Worm (Caenorhabditis elegans): ENCODE data around the gene C27D6.11.

The C27D6.11 gene

ce11 chrII:5201922-5202562, 41.0 kb upstream of the C27D6.11 start (continued):
- TF ChIP-seq rec-8 (tag; optimal IDR thresholded peaks at IDR 0.05) (no peak), lin-35 (GFP tag; optimal IDR thresholded peaks at IDR 0.05) (no peak), cebp-2 (GFP tag; IDR thresholded peaks at IDR 0.05) (no peak), tbx-9 (tag; optimal IDR thresholded peaks at IDR 0.05; ENCODE audit: borderline replicate concordance) (no peak), nhr-179 (tag; optimal IDR thresholded peaks at IDR 0.05) (no peak), T26A5.8 (tag; optimal IDR thresholded peaks at IDR 0.05) (no peak), sea-2 (GFP tag; IDR thresholded peaks at IDR 0.05) (no peak), nhr-90 (tag; optimal IDR thresholded peaks at IDR 0.05) (peak; percentile 57), F10E7.11 (tag; optimal IDR thresholded peaks at IDR 0.05) (no peak), xnd-1 (tag; optimal IDR thresholded peaks at IDR 0.05) (no peak), ceh-79 (tag; optimal IDR thresholded peaks at IDR 0.05) (no peak), snpc-4 (GFP tag; optimal IDR thresholded peaks at IDR 0.05) (no peak), snpc-4 (tag; optimal IDR thresholded peaks at IDR 0.05) (peak in 1 of 4 experiments; percentile 23), hsf-1 (GFP tag; IDR thresholded peaks at IDR 0.05) (no peak), hlh-26 (GFP tag; conservative IDR thresholded peaks at IDR 0.05) (no peak), nfya-2 (GFP tag; IDR thresholded peaks at IDR 0.05) (no peak), ztf-3 (GFP tag; optimal IDR thresholded peaks at IDR 0.05) (no peak), ZK185.1 (tag; optimal IDR thresholded peaks at IDR 0.05; ENCODE audit: poor library complexity, severe bottlenecking) (no peak), F52B5.7 (tag; optimal IDR thresholded peaks at IDR 0.05) (no peak), somi-1 (GFP tag; optimal IDR thresholded peaks at IDR 0.05) (no peak), Y95B8A.8 (GFP tag; IDR thresholded peaks at IDR 0.05) (no peak), attf-5 (GFP tag; optimal IDR thresholded peaks at IDR 0.05) (no peak), B0261.1 (tag; optimal IDR thresholded peaks at IDR 0.05) (no peak), B0035.1 (tag; optimal IDR thresholded peaks at IDR 0.05) (no peak), Y67H2A.10 (GFP tag; conservative IDR thresholded peaks at IDR 0.05) (no peak), pbrm-1 (GFP tag; IDR thresholded peaks at IDR 0.05) (no peak), F57A8.1 (GFP tag; optimal IDR thresholded peaks at IDR 0.05) (no peak), lag-1 (GFP tag; IDR thresholded peaks at IDR 0.05) (no peak), ceh-27 (GFP tag; optimal IDR thresholded peaks at IDR 0.05) (no peak), aptf-2 (GFP tag; conservative IDR thresholded peaks at IDR 0.05) (no peak), F33H1.4 (GFP tag; IDR thresholded peaks at IDR 0.05) (no peak), F55B11.4 (tag; optimal IDR thresholded peaks at IDR 0.05; ENCODE audit: borderline replicate concordance, insufficient read depth) (no peak), ceh-91 (GFP tag; IDR thresholded peaks at IDR 0.05) (no peak), ztf-6 (GFP tag; IDR thresholded peaks at IDR 0.05) (no peak), hmg-1.2 (GFP tag; IDR thresholded peaks at IDR 0.05) (no peak), hmg-20 (GFP tag; IDR thresholded peaks at IDR 0.05) (no peak), ceh-40 (GFP tag; IDR thresholded peaks at IDR 0.05) (no peak), D2030.7 (GFP tag; IDR thresholded peaks at IDR 0.05) (no peak), ekl-4 (GFP tag; IDR thresholded peaks at IDR 0.05) (no peak), dpl-1 (GFP tag; optimal IDR thresholded peaks at IDR 0.05) (no peak), nhr-27 (tag; optimal IDR thresholded peaks at IDR 0.05) (no peak), C17E4.6 (GFP tag; IDR thresholded peaks at IDR 0.05) (no peak), F22D6.2 (tag; optimal IDR thresholded peaks at IDR 0.05) (no peak), Y53G8AR.9 (GFP tag; conservative IDR thresholded peaks at IDR 0.05) (0 out of 2 replicates have a peak, but pooled peaks have one; percentile 25), efl-1 (GFP tag; optimal IDR thresholded peaks at IDR 0.05) (no peak), gei-17 (GFP tag; optimal IDR thresholded peaks at IDR 0.05) (peak; percentile 4), dpff-1 (tag; optimal IDR thresholded peaks at IDR 0.05) (no peak), hrde-1 (tag; optimal IDR thresholded peaks at IDR 0.05; ENCODE audit: borderline replicate concordance) (no peak)
